Fruit fly (Drosophila melanogaster): ENCODE data around the gene CG43342.

dm6 chr3R:22339510-22339909 is 41.6 kb upstream of the CG43342 start:
- TF ChIP-seq CG16779 (tag; optimal IDR thresholded peaks at IDR 0.05) (peak; percentile 25), CG6808 (GFP tag; optimal IDR thresholded peaks at IDR 0.05) (peak; percentile 63), Gug (GFP tag; IDR thresholded peaks at IDR 0.05) (0 out of 2 replicates have a peak, but pooled peaks have one; percentile 12), CG9139 (GFP tag; optimal IDR thresholded peaks at IDR 0.05) (peak; percentile 61)
